Fruit fly (Drosophila melanogaster) whole organism, pupa: ENCODE data around the gene Tango5.
A peak's percentile ranks its signal among the peaks of the same experiment; 100 is the strongest.

Source experiments
- CG10348 ChIP-seq: fragments of 200-800 bp; sonication (Bioruptor generic); IDR thresholded peaks from 2 replicates; pipeline ENCODE4 v1.3.6; 2022; ENCODE audit warnings: missing biosample characterization, missing genetic modification characterization
- CG12605 ChIP-seq: fragments of 200-800 bp; sonication (Bioruptor generic); IDR thresholded peaks from 2 replicates; pipeline ENCODE4 v1.3.6; 2022; ENCODE audit warnings: missing biosample characterization, missing genetic modification characterization
- CG13204 ChIP-seq: fragments of 200-800 bp; sonication (Bioruptor generic); optimal IDR thresholded peaks from 2 replicates; lab custom pipeline; 2018; ENCODE audit warnings: missing biosample characterization, mild to moderate bottlenecking, missing genetic modification characterization, moderate library complexity
- CG14655 ChIP-seq: fragments of 200-800 bp; sonication (Bioruptor generic); optimal IDR thresholded peaks from 3 replicates; lab custom pipeline; 2017; ENCODE audit warnings: mild to moderate bottlenecking, missing biosample characterization, missing genetic modification reagents, missing genetic modification characterization
- CG15710 ChIP-seq: fragments of 200-800 bp; sonication (Bioruptor generic); optimal IDR thresholded peaks from 2 replicates; lab custom pipeline; 2018; ENCODE audit warnings: missing biosample characterization, mild to moderate bottlenecking, missing genetic modification characterization, moderate library complexity
- CG17806 ChIP-seq: fragments of 200-800 bp; sonication (Bioruptor generic); optimal IDR thresholded peaks from 2 replicates; lab custom pipeline; 2018; ENCODE audit warnings: missing biosample characterization, mild to moderate bottlenecking, missing genetic modification characterization, moderate library complexity
- CG32121 ChIP-seq: fragments of 200-800 bp; sonication (Bioruptor generic); IDR thresholded peaks from 2 replicates; pipeline ENCODE4 v1.3.6; 2022; ENCODE audit warnings: missing biosample characterization, missing genetic modification characterization
- CG34367 ChIP-seq: fragments of 200-800 bp; sonication (Bioruptor generic); optimal IDR thresholded peaks from 2 replicates; lab custom pipeline; 2018; ENCODE audit warnings: missing biosample characterization, mild to moderate bottlenecking, missing genetic modification characterization
- CG4496 ChIP-seq: fragments of 200-800 bp; sonication (Bioruptor generic); IDR thresholded peaks from 3 replicates; pipeline ENCODE4 v1.3.6; 2022; ENCODE audit warnings: missing biosample characterization, missing genetic modification characterization
- CG8159 ChIP-seq: fragments of 200-800 bp; sonication (Bioruptor generic); optimal IDR thresholded peaks from 3 replicates; lab custom pipeline; 2018; ENCODE audit warnings: missing biosample characterization, mild to moderate bottlenecking, missing genetic modification characterization, moderate library complexity
- CG8301 ChIP-seq: fragments of 200-800 bp; sonication (Bioruptor generic); optimal IDR thresholded peaks from 2 replicates; lab custom pipeline; 2018; ENCODE audit warnings: missing biosample characterization, mild to moderate bottlenecking, missing genetic modification characterization
- CG9948 ChIP-seq: fragments of 200-800 bp; sonication (Bioruptor generic); optimal IDR thresholded peaks from 2 replicates; lab custom pipeline; 2018; ENCODE audit warnings: missing biosample characterization, mild to moderate bottlenecking, missing genetic modification characterization, moderate library complexity
- D1 ChIP-seq: fragments of 200-800 bp; sonication (Bioruptor generic); optimal IDR thresholded peaks from 2 replicates; lab custom pipeline; 2018; ENCODE audit warnings: missing biosample characterization, mild to moderate bottlenecking, missing genetic modification characterization, moderate library complexity
- EcR ChIP-seq: fragments of 200-800 bp; sonication (Bioruptor generic); optimal IDR thresholded peaks from 3 replicates; lab custom pipeline; 2019; ENCODE audit warnings: missing biosample characterization, missing genetic modification characterization, mild to moderate bottlenecking, moderate library complexity, missing genetic modification reagents
- Ets98B ChIP-seq: fragments of 200-800 bp; sonication (Bioruptor generic); IDR thresholded peaks from 2 replicates; pipeline ENCODE4 v1.3.6; 2022; ENCODE audit warnings: missing biosample characterization, missing genetic modification characterization
- Pif1A ChIP-seq: fragments of 200-800 bp; sonication (Bioruptor generic); optimal IDR thresholded peaks from 3 replicates; lab custom pipeline; 2016; ENCODE audit warnings: missing biosample characterization, missing genetic modification characterization
- Pif1B ChIP-seq: fragments of 200-800 bp; sonication (Bioruptor generic); optimal IDR thresholded peaks from 3 replicates; lab custom pipeline; 2016; ENCODE audit warnings: missing biosample characterization, missing genetic modification characterization
- Snoo ChIP-seq: fragments of 200-800 bp; sonication (Bioruptor generic); optimal IDR thresholded peaks from 3 replicates; lab custom pipeline; 2017; ENCODE audit warnings: missing biosample characterization, mild to moderate bottlenecking, missing genetic modification characterization, inconsistent platforms
- fd96Ca ChIP-seq: fragments of 200-800 bp; sonication (Bioruptor generic); IDR thresholded peaks from 3 replicates; pipeline ENCODE4 v1.3.6; 2022; ENCODE audit warnings: missing biosample characterization, missing genetic modification characterization
- gl ChIP-seq: fragments of 200-800 bp; sonication (Bioruptor generic); optimal IDR thresholded peaks from 2 replicates; lab custom pipeline; 2018; ENCODE audit warnings: missing biosample characterization, mild to moderate bottlenecking, missing genetic modification characterization

Tango5 gene

dm6 chrX:10735682-10736353, 28.4 kb downstream of the Tango5 start:
- TF ChIP-seq Snoo (tag; lab: Kevin White, UChicago) (no peak), CG14655 (GFP tag; lab: Kevin White, UChicago) (peak; percentile 69), CG8301 (tag; lab: Kevin White, UChicago) (peak; percentile 39), Ets98B (GFP tag; lab: Robert Waterston, UW) (peak; percentile 48; the same call in 1 of the 2 replicates), EcR (GFP tag; lab: Kevin White, UChicago) (peak; percentile 51), CG8159 (tag; lab: Kevin White, UChicago) (peak; percentile 18), fd96Ca (GFP tag; lab: Robert Waterston, UW) (peak; percentile 60; the same call in 2 of the 3 replicates), CG12605 (no peak; the same call in none of the 2 replicates), CG15710 (tag; lab: Kevin White, UChicago) (peak; percentile 3), CG13204 (GFP tag; lab: Kevin White, UChicago) (peak; percentile 79), CG32121 (GFP tag; lab: Robert Waterston, UW) (peak; percentile 65; the same call in 1 of the 2 replicates), CG34367 (peak; percentile 15), gl (tag; lab: Kevin White, UChicago) (peak; percentile 46), CG4496 (GFP tag; lab: Robert Waterston, UW) (peak; percentile 62), CG17806 (tag; lab: Kevin White, UChicago) (no peak)

dm6 chrX:10734763-10735681, 29.2 kb downstream of the Tango5 start:
- TF ChIP-seq CG17806 (tag; lab: Kevin White, UChicago), result no peak
- TF ChIP-seq Ets98B (GFP tag; lab: Robert Waterston, UW), result no peak
- TF ChIP-seq CG12605, result no peak
- TF ChIP-seq EcR (GFP tag; lab: Kevin White, UChicago), result no peak
- TF ChIP-seq CG14655 (GFP tag; lab: Kevin White, UChicago), result no peak
- TF ChIP-seq CG15710 (tag; lab: Kevin White, UChicago), result no peak
- TF ChIP-seq Snoo (tag; lab: Kevin White, UChicago), result no peak
- 0 out of 3 replicates have a peak, but pooled peaks have one; percentile 12 for TF ChIP-seq fd96Ca (GFP tag; lab: Robert Waterston, UW)

dm6 chrX:10732733-10733455, 31.3 kb downstream of the Tango5 start:
- TF ChIP-seq CG9948 (no peak), CG13204 (GFP tag; lab: Kevin White, UChicago) (no peak), CG8301 (tag; lab: Kevin White, UChicago) (no peak), Ets98B (GFP tag; lab: Robert Waterston, UW) (no peak), CG10348 (GFP tag; lab: Robert Waterston, UW) (no peak), CG14655 (GFP tag; lab: Kevin White, UChicago) (no peak)

dm6 chrX:10731801-10732200, 32.4 kb downstream of the Tango5 start:
- TF ChIP-seq Pif1A (GFP tag; lab: Kevin White, UChicago) (peak; percentile 27), CG14655 (GFP tag; lab: Kevin White, UChicago) (peak; percentile 42), CG34367 (peak; percentile 18), fd96Ca (GFP tag; lab: Robert Waterston, UW) (no peak), CG15710 (tag; lab: Kevin White, UChicago) (peak; percentile 50), gl (tag; lab: Kevin White, UChicago) (no peak), CG13204 (GFP tag; lab: Kevin White, UChicago) (no peak), Ets98B (GFP tag; lab: Robert Waterston, UW) (no peak), EcR (GFP tag; lab: Kevin White, UChicago) (no peak), D1 (tag; lab: Kevin White, UChicago) (no peak), CG8159 (tag; lab: Kevin White, UChicago) (peak; percentile 66), Snoo (tag; lab: Kevin White, UChicago) (peak; percentile 20), Pif1B (GFP tag; lab: Kevin White, UChicago) (no peak), CG10348 (GFP tag; lab: Robert Waterston, UW) (no peak), CG32121 (GFP tag; lab: Robert Waterston, UW) (no peak), CG9948 (peak; percentile 52), CG4496 (GFP tag; lab: Robert Waterston, UW) (no peak), CG8301 (tag; lab: Kevin White, UChicago) (peak; percentile 27), CG17806 (tag; lab: Kevin White, UChicago) (peak; percentile 46), CG12605 (no peak)

- TF ChIP-seq CG9948 (no peak), fd96Ca (GFP tag; lab: Robert Waterston, UW) (no peak), CG4496 (GFP tag; lab: Robert Waterston, UW) (no peak), CG32121 (GFP tag; lab: Robert Waterston, UW) (no peak), CG8159 (tag; lab: Kevin White, UChicago) (no peak), Ets98B (GFP tag; lab: Robert Waterston, UW) (no peak), CG10348 (GFP tag; lab: Robert Waterston, UW) (no peak)
These were observed 32.9 kb downstream of the Tango5 start for dm6 chrX:10731357-10731756.
